Worm (Caenorhabditis elegans) whole organism, early embryonic: ENCODE data around the gene arrd-6.

ENCODE experiments used
- B0310.2 ChIP-seq: sonication (generic microtip); optimal IDR thresholded peaks from 2 replicates; lab custom pipeline; 2016; ENCODE audit warnings: mild to moderate bottlenecking, missing genetic modification characterization, missing compliant biosample characterization
- F13C5.2 ChIP-seq: sonication (generic microtip); optimal IDR thresholded peaks from 2 replicates; lab custom pipeline; 2017; ENCODE audit warnings: mild to moderate bottlenecking, missing genetic modification characterization, inconsistent platforms, missing compliant biosample characterization
- ama-1 ChIP-seq: fragments of 150-350 bp; optimal IDR thresholded peaks from 2 replicates; lab custom pipeline; 2014
- flt-1 ChIP-seq: fragments of 200-800 bp; sonication (Bioruptor generic); IDR thresholded peaks from 2 replicates; pipeline ENCODE4 v1.3.6; 2022; ENCODE audit warnings: missing genetic modification characterization, missing compliant biosample characterization
- hnd-1 ChIP-seq: sonication (generic microtip); optimal IDR thresholded peaks from 2 replicates; lab custom pipeline; 2016; ENCODE audit warnings: missing genetic modification characterization, missing compliant biosample characterization
- sea-1 ChIP-seq: fragments of 200-800 bp; sonication (Bioruptor generic); conservative IDR thresholded peaks from 2 replicates; pipeline ENCODE4 v1.3.6; 2022; ENCODE audit warnings: missing genetic modification characterization, missing compliant biosample characterization

ce11 chrII:11104162-11104561, 38.4 kb upstream of the arrd-6 start, which contains the start of gene C09H10.9:
- TF ChIP-seq F13C5.2 (tag; lab: Kevin White, UChicago) (no peak), ama-1 (lab: Kevin White, UChicago) (no peak), flt-1 (no peak), hnd-1 (tag; lab: Kevin White, UChicago) (no peak), sea-1 (GFP tag; lab: Robert Waterston, UW) (no peak), B0310.2 (tag; lab: Kevin White, UChicago) (no peak)
